Fruit fly (Drosophila melanogaster) whole organism, embryonic: ENCODE measurements around the gene CG33703.
A peak's percentile ranks its signal among the peaks of the same experiment; 100 is the strongest.

Experiments
- Adf1 ChIP-seq: fragments of 200-800 bp; sonication (Bioruptor generic); IDR thresholded peaks from 2 replicates; pipeline ENCODE4 v1.3.6; 2022; ENCODE audit warnings: missing biosample characterization, missing genetic modification characterization
- BEAF-32 ChIP-seq: fragments of 200-800 bp; sonication (Bioruptor generic); optimal IDR thresholded peaks from 3 replicates; lab custom pipeline; 2017; ENCODE audit warnings: missing biosample characterization, missing genetic modification characterization, mild to moderate bottlenecking, moderate library complexity, missing genetic modification reagents
- Bgb ChIP-seq: fragments of 200-800 bp; sonication (Bioruptor generic); IDR thresholded peaks from 2 replicates; pipeline ENCODE4 v1.3.6; 2022; ENCODE audit warnings: missing biosample characterization, missing genetic modification characterization; ENCODE audit not compliant: partially characterized antibody
- Blimp-1 ChIP-seq: fragments of 200-800 bp; sonication (Bioruptor generic); optimal IDR thresholded peaks from 3 replicates; lab custom pipeline; 2018; ENCODE audit warnings: missing biosample characterization, missing genetic modification characterization, mild to moderate bottlenecking, moderate library complexity, missing genetic modification reagents
- C15 ChIP-seq: fragments of 200-800 bp; sonication (Bioruptor generic); IDR thresholded peaks from 3 replicates; pipeline ENCODE4 v1.3.6; 2022; ENCODE audit warnings: missing biosample characterization, missing genetic modification characterization
- CG10321 ChIP-seq: fragments of 200-800 bp; sonication (Bioruptor generic); IDR thresholded peaks from 2 replicates; pipeline ENCODE4 v1.3.6; 2022; ENCODE audit warnings: missing biosample characterization, missing genetic modification characterization
- CG10366 ChIP-seq: fragments of 200-800 bp; sonication (Bioruptor generic); IDR thresholded peaks from 2 replicates; pipeline ENCODE4 v1.3.6; 2022; ENCODE audit warnings: missing biosample characterization, missing genetic modification characterization
- CG10543 ChIP-seq: fragments of 200-800 bp; sonication (Bioruptor generic); optimal IDR thresholded peaks from 3 replicates; lab custom pipeline; 2017; ENCODE audit warnings: missing biosample characterization, mild to moderate bottlenecking, missing genetic modification characterization, moderate library complexity
- CG12769 ChIP-seq: fragments of 200-800 bp; sonication (Bioruptor generic); optimal IDR thresholded peaks from 2 replicates; lab custom pipeline; 2019; ENCODE audit warnings: missing biosample characterization, mild to moderate bottlenecking, missing genetic modification characterization, moderate library complexity
- CG15514 ChIP-seq: fragments of 200-800 bp; sonication (Bioruptor generic); optimal IDR thresholded peaks from 3 replicates; lab custom pipeline; 2017; ENCODE audit warnings: missing biosample characterization, missing genetic modification characterization, mild to moderate bottlenecking, moderate library complexity, missing genetic modification reagents
- CG18476 ChIP-seq: fragments of 200-800 bp; sonication (Bioruptor generic); optimal IDR thresholded peaks from 2 replicates; lab custom pipeline; 2016; ENCODE audit warnings: missing biosample characterization, mild to moderate bottlenecking, missing genetic modification characterization
- CG3163 ChIP-seq: fragments of 200-800 bp; sonication (Bioruptor generic); optimal IDR thresholded peaks from 3 replicates; lab custom pipeline; 2016; ENCODE audit warnings: missing biosample characterization, missing genetic modification characterization
- CG3726 ChIP-seq: fragments of 200-800 bp; sonication (Bioruptor generic); IDR thresholded peaks from 3 replicates; pipeline ENCODE4, ENCODE4 v1.3.6; 2022; ENCODE audit warnings: missing biosample characterization, missing genetic modification characterization
- CG4707 ChIP-seq: fragments of 200-800 bp; sonication (Bioruptor generic); optimal IDR thresholded peaks from 2 replicates; lab custom pipeline; 2018; ENCODE audit warnings: missing biosample characterization, mild to moderate bottlenecking, missing genetic modification characterization, moderate library complexity
- CG6272 ChIP-seq: fragments of 200-800 bp; sonication (Bioruptor generic); IDR thresholded peaks from 2 replicates; pipeline ENCODE4 v1.3.6; 2022; ENCODE audit warnings: missing biosample characterization, missing genetic modification characterization
- CG6854 ChIP-seq: fragments of 200-800 bp; sonication (Bioruptor generic); optimal IDR thresholded peaks from 3 replicates; lab custom pipeline; 2017; ENCODE audit warnings: missing biosample characterization, mild to moderate bottlenecking, missing genetic modification characterization
- CG8388 ChIP-seq: fragments of 200-800 bp; sonication (Bioruptor generic); optimal IDR thresholded peaks from 2 replicates; lab custom pipeline; 2019; ENCODE audit warnings: missing biosample characterization, mild to moderate bottlenecking, missing genetic modification characterization, moderate library complexity
- CG9817 ChIP-seq: fragments of 200-800 bp; sonication (Bioruptor generic); optimal IDR thresholded peaks from 2 replicates; lab custom pipeline; 2018; ENCODE audit warnings: missing biosample characterization, mild to moderate bottlenecking, missing genetic modification characterization, moderate library complexity
- Drgx ChIP-seq: fragments of 200-800 bp; sonication (Bioruptor generic); IDR thresholded peaks from 2 replicates; pipeline ENCODE4 v1.3.6; 2022; ENCODE audit warnings: missing biosample characterization, missing genetic modification characterization
- Eip74EF ChIP-seq, 2 experiments: fragments of 200-800 bp in 1 of 2; fragments of >200 bp in 1 of 2; sonication (Bioruptor generic) in 1 of 2; optimal IDR thresholded peaks; 2 replicates each; lab custom pipeline; 2017 to 2019; ENCODE audit warnings: missing biosample characterization in 2 of 2, missing genetic modification characterization in 2 of 2, mild to moderate bottlenecking in 1 of 2, moderate library complexity in 1 of 2
- Hand ChIP-seq: fragments of 200-800 bp; sonication (Bioruptor generic); optimal IDR thresholded peaks from 2 replicates; lab custom pipeline; 2017; ENCODE audit warnings: mild to moderate bottlenecking, missing biosample characterization, missing genetic modification reagents, missing genetic modification characterization
- Hmr ChIP-seq: fragments of 200-800 bp; sonication (Bioruptor generic); optimal IDR thresholded peaks from 3 replicates; lab custom pipeline; 2017; ENCODE audit warnings: mild to moderate bottlenecking, missing biosample characterization, missing genetic modification reagents, missing genetic modification characterization
- Jarid2 ChIP-seq: fragments of 200-800 bp; sonication (Bioruptor generic); optimal IDR thresholded peaks from 3 replicates; lab custom pipeline; 2017; ENCODE audit warnings: mild to moderate bottlenecking, missing biosample characterization, missing genetic modification reagents, missing genetic modification characterization
- MTF-1 ChIP-seq: fragments of 200-800 bp; sonication (Bioruptor generic); optimal IDR thresholded peaks from 2 replicates; lab custom pipeline; 2018; ENCODE audit warnings: missing biosample characterization, mild to moderate bottlenecking, missing genetic modification characterization, borderline replicate concordance
- Mes4 ChIP-seq: fragments of 200-800 bp; sonication (Bioruptor generic); optimal IDR thresholded peaks from 2 replicates; lab custom pipeline; 2016; ENCODE audit warnings: missing biosample characterization, missing genetic modification characterization
- Nf-YA ChIP-seq: fragments of 200-800 bp; sonication (Bioruptor generic); IDR thresholded peaks from 2 replicates; pipeline ENCODE4 v1.3.6; 2022; ENCODE audit warnings: missing biosample characterization, missing genetic modification characterization
- Pdp1 ChIP-seq, 2 experiments: fragments of 200-800 bp; sonication (Bioruptor generic); optimal IDR thresholded peaks; 3 replicates each; lab custom pipeline; 2016; ENCODE audit warnings: missing biosample characterization in 2 of 2, missing genetic modification characterization in 2 of 2, mild to moderate bottlenecking in 1 of 2, moderate library complexity in 1 of 2
- Scr ChIP-seq: fragments of 200-800 bp; sonication (Bioruptor generic); IDR thresholded peaks from 2 replicates; pipeline ENCODE4 v1.3.6; 2022; ENCODE audit warnings: missing biosample characterization, missing genetic modification characterization; ENCODE audit not compliant: partially characterized antibody
- Spps ChIP-seq: fragments of 200-800 bp; sonication (Bioruptor generic); optimal IDR thresholded peaks from 2 replicates; lab custom pipeline; 2018; ENCODE audit warnings: missing biosample characterization, mild to moderate bottlenecking, missing genetic modification characterization
- Stat92E ChIP-seq, 3 experiments: fragments of >200 bp in 2 of 3; fragments of 200-800 bp in 1 of 3; sonication (Bioruptor generic) in 1 of 3; optimal IDR thresholded peaks; 2 replicates each; lab custom pipeline; 2017 to 2019; ENCODE audit warnings: missing biosample characterization in 3 of 3, missing genetic modification characterization in 3 of 3, mild to moderate bottlenecking in 1 of 3, moderate library complexity in 1 of 3
- TFAM ChIP-seq: fragments of 200-800 bp; sonication (Bioruptor generic); optimal IDR thresholded peaks from 2 replicates; lab custom pipeline; 2017; ENCODE audit warnings: missing biosample characterization, missing genetic modification characterization, inconsistent platforms
- YL-1 ChIP-seq: fragments of 200-800 bp; sonication (Bioruptor generic); optimal IDR thresholded peaks from 3 replicates; lab custom pipeline; 2017; ENCODE audit warnings: missing biosample characterization, mild to moderate bottlenecking, missing genetic modification characterization
- az2 ChIP-seq: fragments of 200-800 bp; sonication (Bioruptor generic); optimal IDR thresholded peaks from 3 replicates; lab custom pipeline; 2016; ENCODE audit warnings: missing biosample characterization, missing genetic modification characterization
- crol ChIP-seq: fragments of 200-800 bp; sonication (Bioruptor generic); IDR thresholded peaks from 2 replicates; pipeline ENCODE4 v1.3.6; 2022; ENCODE audit warnings: missing biosample characterization, missing genetic modification characterization
- dmrt99B ChIP-seq: fragments of 200-800 bp; sonication (Bioruptor generic); optimal IDR thresholded peaks from 2 replicates; lab custom pipeline; 2018; ENCODE audit warnings: missing biosample characterization, mild to moderate bottlenecking, missing genetic modification characterization, moderate library complexity
- ham ChIP-seq: fragments of 200-800 bp; sonication (Bioruptor generic); IDR thresholded peaks from 2 replicates; pipeline ENCODE4 v1.3.6; 2022; ENCODE audit warnings: missing biosample characterization, missing genetic modification characterization
- hkb ChIP-seq, 2 experiments: fragments of 200-800 bp in 1 of 2; fragments of >200 bp in 1 of 2; sonication (Bioruptor generic) in 1 of 2; IDR thresholded peaks in 1 of 2; optimal IDR thresholded peaks in 1 of 2; 2 replicates each; pipeline versions ENCODE4 v1.3.6 to Lab custom; 2017 to 2022; ENCODE audit warnings: missing biosample characterization in 1 of 2, missing genetic modification characterization in 1 of 2
- lab ChIP-seq: fragments of 200-800 bp; sonication (Bioruptor generic); optimal IDR thresholded peaks from 3 replicates; lab custom pipeline; 2017; ENCODE audit warnings: missing biosample characterization, missing genetic modification characterization, mild to moderate bottlenecking, moderate library complexity, missing genetic modification reagents
- mirr ChIP-seq: fragments of 200-800 bp; sonication (Bioruptor generic); optimal IDR thresholded peaks from 3 replicates; lab custom pipeline; 2018; ENCODE audit warnings: missing biosample characterization, mild to moderate bottlenecking, missing genetic modification characterization
- nmo ChIP-seq: fragments of 200-800 bp; sonication (Bioruptor generic); optimal IDR thresholded peaks from 2 replicates; lab custom pipeline; 2018; ENCODE audit warnings: missing biosample characterization, mild to moderate bottlenecking, missing genetic modification characterization, moderate library complexity
- nom ChIP-seq: fragments of 200-800 bp; sonication (Bioruptor generic); optimal IDR thresholded peaks from 2 replicates; lab custom pipeline; 2017; ENCODE audit warnings: missing biosample characterization, missing genetic modification characterization, mild to moderate bottlenecking, moderate library complexity, missing genetic modification reagents
- odd ChIP-seq: fragments of 200-800 bp; sonication (Bioruptor generic); optimal IDR thresholded peaks from 2 replicates; lab custom pipeline; 2017; ENCODE audit warnings: missing biosample characterization, mild to moderate bottlenecking, missing genetic modification characterization
- slbo ChIP-seq: fragments of 200-800 bp; sonication (Bioruptor generic); IDR thresholded peaks from 2 replicates; pipeline ENCODE4 v1.3.6; 2022; ENCODE audit warnings: missing biosample characterization, missing genetic modification characterization
- sna ChIP-seq: fragments of 200-800 bp; sonication (Bioruptor generic); IDR thresholded peaks from 2 replicates; pipeline ENCODE4 v1.3.6; 2022; ENCODE audit warnings: missing biosample characterization, missing genetic modification characterization; ENCODE audit not compliant: partially characterized antibody
- yki ChIP-seq: fragments of >200 bp; optimal IDR thresholded peaks from 3 replicates; lab custom pipeline; 2018
- zen2 ChIP-seq: fragments of 200-800 bp; sonication (Bioruptor generic); IDR thresholded peaks from 3 replicates; pipeline ENCODE4 v1.3.6; 2022; ENCODE audit warnings: missing biosample characterization, missing genetic modification characterization; ENCODE audit not compliant: partially characterized antibody

CG33703 gene

dm6 chr3L:9547910-9548309 lies 35.5 kb upstream of the CG33703 start:
- TF ChIP-seq Scr (GFP tag; lab: Robert Waterston, UW) (no peak), YL-1 (GFP tag; lab: Kevin White, UChicago) (no peak), Spps (tag; lab: Kevin White, UChicago) (no peak), BEAF-32 (GFP tag; lab: Kevin White, UChicago) (no peak), nmo (GFP tag; lab: Kevin White, UChicago) (no peak), Pdp1 (GFP tag; optimal IDR thresholded peaks at IDR 0.05; lab: Kevin White, UChicago) (peak in 1 of 2 experiments; percentile 7), Blimp-1 (peak; percentile 92), hkb (optimal IDR thresholded peaks at IDR 0.05; lab: Kevin White, UChicago) (peak; percentile 66), hkb (GFP tag; IDR thresholded peaks at IDR 0.05; lab: Robert Waterston, UW) (no peak), CG18476 (GFP tag; lab: Kevin White, UChicago) (peak; percentile 40)

- TF ChIP-seq Eip74EF (GFP tag; optimal IDR thresholded peaks at IDR 0.05; lab: Kevin White, UChicago) = peak in 1 of 2 experiments; percentile 40
- peak; percentile 13; the same call in 1 of the 2 replicates for TF ChIP-seq slbo
- TF ChIP-seq C15 = no peak
- peak; percentile 69 for TF ChIP-seq zen2 (GFP tag; lab: Robert Waterston, UW)
- peak; percentile 5 for TF ChIP-seq dmrt99B (tag; lab: Kevin White, UChicago)
- TF ChIP-seq CG12769 (tag; lab: Kevin White, UChicago) = peak; percentile 36
- peak; percentile 83 for TF ChIP-seq Nf-YA (GFP tag; lab: Robert Waterston, UW)
- TF ChIP-seq crol (GFP tag; lab: Robert Waterston, UW) = peak; percentile 98
- no peak for TF ChIP-seq TFAM (GFP tag; lab: Kevin White, UChicago)
- no peak for TF ChIP-seq CG9817 (tag; lab: Kevin White, UChicago)
- TF ChIP-seq Mes4 = no peak
- peak; percentile 49 for TF ChIP-seq mirr
- no peak for TF ChIP-seq az2 (GFP tag; lab: Kevin White, UChicago)
- TF ChIP-seq sna (GFP tag; lab: Robert Waterston, UW) = peak; percentile 66; the same call in 1 of the 2 replicates
- no peak for TF ChIP-seq CG6272 (GFP tag; lab: Robert Waterston, UW)
- peak; percentile 33 for TF ChIP-seq yki (lab: Kevin White, UChicago)
- peak; percentile 39 for TF ChIP-seq Adf1 (GFP tag; lab: Robert Waterston, UW)
- TF ChIP-seq CG10543 (GFP tag; lab: Kevin White, UChicago) = peak; percentile 37
- peak; percentile 17 for TF ChIP-seq lab
- no peak for TF ChIP-seq ham (GFP tag; lab: Robert Waterston, UW)
- peak; percentile 55 for TF ChIP-seq Bgb (GFP tag; lab: Robert Waterston, UW)
- TF ChIP-seq Hmr (GFP tag; lab: Kevin White, UChicago) = no peak
- TF ChIP-seq nom (GFP tag; lab: Kevin White, UChicago) = peak; percentile 82
- peak; percentile 95 for TF ChIP-seq Jarid2 (GFP tag; lab: Kevin White, UChicago)
- peak; percentile 99 for TF ChIP-seq CG3163 (GFP tag; lab: Kevin White, UChicago)
- TF ChIP-seq CG10366 (GFP tag; lab: Robert Waterston, UW) = peak; percentile 70
- no peak for TF ChIP-seq CG3726 (GFP tag; lab: Robert Waterston, UW)
- TF ChIP-seq CG4707 (GFP tag; lab: Kevin White, UChicago) = no peak
- peak; percentile 26 for TF ChIP-seq odd (GFP tag; lab: Kevin White, UChicago)
- TF ChIP-seq Stat92E (GFP tag; optimal IDR thresholded peaks at IDR 0.05; lab: Kevin White, UChicago) = peak in 1 of 3 experiments; percentile 33
- peak; percentile 26 for TF ChIP-seq CG6854 (GFP tag; lab: Kevin White, UChicago)
- TF ChIP-seq Hand (GFP tag; lab: Kevin White, UChicago) = peak; percentile 28
- no peak for TF ChIP-seq CG10321 (GFP tag; lab: Robert Waterston, UW)
- peak; percentile 14 for TF ChIP-seq CG15514 (GFP tag; lab: Kevin White, UChicago)
- no peak for TF ChIP-seq CG8388
- TF ChIP-seq MTF-1 = peak; percentile 42
- peak; percentile 60 for TF ChIP-seq Drgx
Measured at dm6 chr3L:9546875-9547324, 34.4 kb upstream of the CG33703 start, which contains the start of gene CG42673. TSS of gene CG42673 (plus strand) at chr3L:9547220.
